Fruit fly (Drosophila melanogaster) Kc167 (cell line): ENCODE results near the gene CG31751.

Experiments used
- Myc ChIP-seq: fragments of >200 bp; optimal IDR thresholded peaks from 2 replicates; lab custom pipeline; 2017; ENCODE audit warnings: missing external identifiers
- Sin3A ChIP-seq: fragments of >200 bp; optimal IDR thresholded peaks from 2 replicates; lab custom pipeline; 2018; ENCODE audit warnings: missing external identifiers
- h ChIP-seq: fragments of >200 bp; optimal IDR thresholded peaks from 3 replicates; lab custom pipeline; 2018; ENCODE audit warnings: missing external identifiers
- insv ChIP-seq: fragments of >200 bp; optimal IDR thresholded peaks from 3 replicates; lab custom pipeline; 2018; ENCODE audit warnings: missing external identifiers
- psq ChIP-seq: fragments of >200 bp; optimal IDR thresholded peaks from 2 replicates; lab custom pipeline; 2017; ENCODE audit warnings: missing external identifiers
- ttk ChIP-seq: sonication (Bioruptor generic); optimal IDR thresholded peaks from 2 replicates; lab custom pipeline; 2017; ENCODE audit warnings: missing external identifiers

CG31751 gene

dm6 chr2L:18688646-18689296, 11.8 kb downstream of the CG31751 start, which contains the start of gene msl-1:
Gene msl-1, minus strand, starts transcription at chr2L:18688800.
- peak; percentile 23 for TF ChIP-seq Sin3A (lab: Kevin White, UChicago)
- no peak for TF ChIP-seq ttk
- no peak for TF ChIP-seq Myc (lab: Kevin White, UChicago)
- no peak for TF ChIP-seq h (lab: Kevin White, UChicago)

- TF ChIP-seq h (lab: Kevin White, UChicago) = no peak
- TF ChIP-seq ttk = no peak
- TF ChIP-seq psq (lab: Kevin White, UChicago) = no peak
- TF ChIP-seq Myc (lab: Kevin White, UChicago) = no peak
- no peak for TF ChIP-seq Sin3A (lab: Kevin White, UChicago)
- TF ChIP-seq insv (lab: Kevin White, UChicago) = no peak
These were observed 12.4 kb downstream of the CG31751 start, which contains the start of gene CG10336 for dm6 chr2L:18689376-18689775. Gene CG10336, plus strand, starts transcription at chr2L:18689528.

dm6 chr2L:18693877-18694723, 17.1 kb downstream of the CG31751 start:
- TF ChIP-seq ttk = no peak
- TF ChIP-seq insv (lab: Kevin White, UChicago) = no peak
- TF ChIP-seq psq (lab: Kevin White, UChicago) = no peak
- no peak for TF ChIP-seq h (lab: Kevin White, UChicago)
- TF ChIP-seq Sin3A (lab: Kevin White, UChicago) = no peak
- no peak for TF ChIP-seq Myc (lab: Kevin White, UChicago)

dm6 chr2L:18694724-18695105, 17.7 kb downstream of the CG31751 start:
- no peak for TF ChIP-seq ttk
- TF ChIP-seq h (lab: Kevin White, UChicago) = no peak
- no peak for TF ChIP-seq Sin3A (lab: Kevin White, UChicago)
- no peak for TF ChIP-seq psq (lab: Kevin White, UChicago)
- TF ChIP-seq Myc (lab: Kevin White, UChicago) = no peak
- no peak for TF ChIP-seq insv (lab: Kevin White, UChicago)

- TF ChIP-seq Myc (lab: Kevin White, UChicago) (no peak), psq (lab: Kevin White, UChicago) (no peak), Sin3A (lab: Kevin White, UChicago) (peak; percentile 81)
These were observed 18.4 kb downstream of the CG31751 start, which contains the start of the genes CG10383 and CG10338 for dm6 chr2L:18695404-18695804. Gene CG10383, minus strand, starts transcription at chr2L:18695602. Gene CG10338, plus strand, starts transcription at chr2L:18695664.

dm6 chr2L:18698559-18699130, 21.6 kb downstream of the CG31751 start, which contains the start of gene CG10341:
Gene CG10341, plus strand, starts transcription at chr2L:18698714.
- no peak for TF ChIP-seq h (lab: Kevin White, UChicago)
- no peak for TF ChIP-seq ttk
- TF ChIP-seq Sin3A (lab: Kevin White, UChicago) = no peak
- no peak for TF ChIP-seq psq (lab: Kevin White, UChicago)
- TF ChIP-seq Myc (lab: Kevin White, UChicago) = no peak
- no peak for TF ChIP-seq insv (lab: Kevin White, UChicago)

- no peak for TF ChIP-seq Sin3A (lab: Kevin White, UChicago)
- no peak for TF ChIP-seq Myc (lab: Kevin White, UChicago)
- TF ChIP-seq psq (lab: Kevin White, UChicago) = no peak
- no peak for TF ChIP-seq ttk
- no peak for TF ChIP-seq h (lab: Kevin White, UChicago)
- TF ChIP-seq insv (lab: Kevin White, UChicago) = no peak
These were observed 25.9 kb downstream of the CG31751 start, which contains the start of the genes CG10376 and CG10343 for dm6 chr2L:18702721-18703488. Gene CG10376, minus strand, starts transcription at chr2L:18703105. Gene CG10343, plus strand, starts transcription at chr2L:18703473.

- no peak for TF ChIP-seq psq (lab: Kevin White, UChicago)
These were observed 28.6 kb downstream of the CG31751 start, which contains the start of gene Jwa for dm6 chr2L:18705617-18706046. Gene Jwa, minus strand, starts transcription at chr2L:18705703.

- TF ChIP-seq ttk = no peak
- no peak for TF ChIP-seq Myc (lab: Kevin White, UChicago)
- no peak for TF ChIP-seq psq (lab: Kevin White, UChicago)
These were observed 30.8 kb downstream of the CG31751 start for dm6 chr2L:18707844-18708238.

dm6 chr2L:18708239-18708891, 31.3 kb downstream of the CG31751 start, which contains the start of the genes Faf2 and Grip71:
Gene Faf2, minus strand, starts transcription at chr2L:18708688.
Gene Grip71, plus strand, starts transcription at chr2L:18708846.
- TF ChIP-seq psq (lab: Kevin White, UChicago) (no peak), ttk (no peak), insv (lab: Kevin White, UChicago) (no peak), Sin3A (lab: Kevin White, UChicago) (no peak)

dm6 chr2L:18713686-18714085, 36.7 kb downstream of the CG31751 start, which contains the start of gene Irk3:
Gene Irk3, minus strand, starts transcription at chr2L:18713748.
- TF ChIP-seq ttk (no peak), insv (lab: Kevin White, UChicago) (no peak), Myc (lab: Kevin White, UChicago) (no peak), Sin3A (lab: Kevin White, UChicago) (no peak), psq (lab: Kevin White, UChicago) (no peak), h (lab: Kevin White, UChicago) (no peak)
